Fruit fly (Drosophila melanogaster) whole organism, adult: ENCODE results near the gene bcn92.

ENCODE experiments used
- CG11617 ChIP-seq: fragments of 200-800 bp; sonication (Bioruptor generic); optimal IDR thresholded peaks from 2 replicates; lab custom pipeline; 2017; ENCODE audit warnings: mild to moderate bottlenecking, missing biosample characterization, missing genetic modification reagents, missing genetic modification characterization
- CG14711 ChIP-seq: fragments of 200-800 bp; sonication (Bioruptor generic); optimal IDR thresholded peaks from 2 replicates; lab custom pipeline; 2018; ENCODE audit warnings: missing biosample characterization, mild to moderate bottlenecking, missing genetic modification characterization, moderate library complexity
- CG7045 ChIP-seq: fragments of 200-800 bp; sonication (Bioruptor generic); optimal IDR thresholded peaks from 2 replicates; lab custom pipeline; 2017; ENCODE audit warnings: missing biosample characterization, mild to moderate bottlenecking, missing genetic modification characterization
- CG7101 ChIP-seq: fragments of 200-800 bp; sonication (Bioruptor generic); optimal IDR thresholded peaks from 2 replicates; lab custom pipeline; 2018; ENCODE audit warnings: missing biosample characterization, mild to moderate bottlenecking, missing genetic modification characterization, moderate library complexity
- Clk ChIP-seq: fragments of 200-800 bp; sonication (Bioruptor generic); optimal IDR thresholded peaks from 2 replicates; lab custom pipeline; 2017; ENCODE audit warnings: missing biosample characterization, missing genetic modification characterization
- Hr96 ChIP-seq: fragments of 200-800 bp; sonication (Bioruptor generic); optimal IDR thresholded peaks from 2 replicates; lab custom pipeline; 2016; ENCODE audit warnings: missing biosample characterization, missing genetic modification characterization
- Mnt ChIP-seq: fragments of 200-800 bp; sonication (Bioruptor generic); optimal IDR thresholded peaks from 2 replicates; lab custom pipeline; 2016; ENCODE audit warnings: missing biosample characterization, mild to moderate bottlenecking, missing genetic modification characterization
- cic ChIP-seq: fragments of 200-800 bp; sonication (Bioruptor generic); optimal IDR thresholded peaks from 2 replicates; lab custom pipeline; 2017; ENCODE audit warnings: missing biosample characterization, mild to moderate bottlenecking, missing genetic modification characterization, moderate library complexity
- cnc ChIP-seq, 2 experiments: fragments of >200 bp; optimal IDR thresholded peaks; 2 replicates each; lab custom pipeline; 2017
- kay ChIP-seq: fragments of 200-800 bp; sonication (Bioruptor generic); peaks from one replicate; lab custom pipeline; 2016; ENCODE audit warnings: missing biosample characterization, missing genetic modification characterization, borderline replicate concordance

DNA sequence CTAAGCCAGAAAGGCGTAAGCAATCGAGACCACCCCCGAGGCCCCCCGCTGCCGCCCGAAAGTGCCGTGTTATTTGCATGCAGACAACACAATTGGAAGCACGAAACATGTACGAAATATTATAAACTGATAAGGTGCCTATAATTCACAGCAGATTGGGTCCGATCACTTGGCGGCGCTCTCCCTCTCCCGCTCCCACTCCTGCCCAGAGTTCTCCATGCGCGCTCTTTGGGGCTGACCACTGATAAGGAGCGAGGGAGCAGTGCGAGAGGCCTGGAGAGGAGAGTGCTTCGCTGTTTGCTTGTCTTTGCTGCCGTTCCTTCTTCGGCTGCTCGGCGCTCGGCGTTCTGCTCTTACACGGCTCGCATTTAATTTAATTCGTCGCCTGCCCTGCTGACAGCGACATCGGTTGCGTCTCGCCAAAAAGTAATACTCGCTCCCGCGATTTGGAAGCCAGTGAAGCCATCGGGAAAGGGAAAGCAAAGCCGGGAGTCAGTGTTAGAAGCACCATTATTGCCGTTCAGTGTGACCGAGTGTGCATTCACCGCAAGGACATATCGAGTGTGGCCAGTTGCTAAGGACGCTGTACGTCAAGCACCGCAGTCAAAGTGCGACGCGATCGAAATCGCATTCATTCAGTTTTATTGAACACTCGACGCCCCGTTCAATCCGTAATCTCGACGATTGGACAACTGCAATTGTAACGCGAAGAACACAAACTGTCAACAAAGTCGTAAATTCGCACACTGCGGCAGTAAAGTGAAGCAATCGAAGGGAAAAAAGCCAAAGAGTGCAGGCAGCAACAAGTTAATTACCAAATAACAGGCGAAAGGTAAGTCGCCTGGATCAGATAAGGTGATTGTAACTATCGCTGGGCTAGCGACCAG, 45.0 kb upstream of the bcn92 start:
- TF ChIP-seq Hr96 (no peak), Mnt (GFP tag; lab: Kevin White, UChicago) (peak; percentile 34), CG7045 (GFP tag; lab: Kevin White, UChicago) (no peak), Clk (no peak), cnc (optimal IDR thresholded peaks at IDR 0.05; lab: Kevin White, UChicago) (no peak), CG14711 (tag; lab: Kevin White, UChicago) (no peak), kay (no peak), cic (GFP tag; lab: Kevin White, UChicago) (peak; percentile 81), CG11617 (GFP tag; lab: Kevin White, UChicago) (no peak), CG7101 (no peak)
